Fruit fly (Drosophila melanogaster) Kc167 (cell line): Measurements from ENCODE around the gene EMC5.

Experiments
- Myc ChIP-seq: fragments of >200 bp; optimal IDR thresholded peaks from 2 replicates; lab custom pipeline; 2017; ENCODE audit warnings: missing external identifiers
- Sin3A ChIP-seq: fragments of >200 bp; optimal IDR thresholded peaks from 2 replicates; lab custom pipeline; 2018; ENCODE audit warnings: missing external identifiers
- h ChIP-seq: fragments of >200 bp; optimal IDR thresholded peaks from 3 replicates; lab custom pipeline; 2018; ENCODE audit warnings: missing external identifiers
- insv ChIP-seq: fragments of >200 bp; optimal IDR thresholded peaks from 3 replicates; lab custom pipeline; 2018; ENCODE audit warnings: missing external identifiers
- psq ChIP-seq: fragments of >200 bp; optimal IDR thresholded peaks from 2 replicates; lab custom pipeline; 2017; ENCODE audit warnings: missing external identifiers
- ttk ChIP-seq: sonication (Bioruptor generic); optimal IDR thresholded peaks from 2 replicates; lab custom pipeline; 2017; ENCODE audit warnings: missing external identifiers

Gene EMC5

DNA sequence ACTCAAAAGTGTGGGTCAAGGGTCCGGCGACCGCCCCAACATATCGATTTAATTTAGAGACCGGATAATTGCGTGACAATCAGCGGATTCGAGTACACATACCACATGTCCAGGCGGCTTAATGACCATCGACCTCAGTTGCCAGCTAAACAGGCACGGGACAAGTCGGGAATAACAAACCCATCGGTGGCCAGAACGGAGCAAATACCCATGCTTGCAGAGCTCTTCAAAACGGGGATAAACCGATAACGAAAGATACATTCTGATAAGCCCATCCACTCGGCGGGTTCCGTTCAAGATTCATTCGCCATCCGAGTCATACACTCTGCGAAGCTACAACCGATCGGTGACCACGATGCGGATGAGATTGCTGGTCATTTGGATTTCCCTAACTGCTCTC lies 3.2 kb downstream of the EMC5 start, which contains the start of gene CG15169:
Gene CG15169 (plus strand): TSS at position 301 of the 400 bp plus-strand sequence.
- no peak for TF ChIP-seq Sin3A (lab: Kevin White, UChicago)
- TF ChIP-seq Myc = no peak
- TF ChIP-seq psq (lab: Kevin White, UChicago) = no peak
- no peak for TF ChIP-seq insv (lab: Kevin White, UChicago)
- TF ChIP-seq ttk = no peak
- TF ChIP-seq h (lab: Kevin White, UChicago) = no peak

DNA sequence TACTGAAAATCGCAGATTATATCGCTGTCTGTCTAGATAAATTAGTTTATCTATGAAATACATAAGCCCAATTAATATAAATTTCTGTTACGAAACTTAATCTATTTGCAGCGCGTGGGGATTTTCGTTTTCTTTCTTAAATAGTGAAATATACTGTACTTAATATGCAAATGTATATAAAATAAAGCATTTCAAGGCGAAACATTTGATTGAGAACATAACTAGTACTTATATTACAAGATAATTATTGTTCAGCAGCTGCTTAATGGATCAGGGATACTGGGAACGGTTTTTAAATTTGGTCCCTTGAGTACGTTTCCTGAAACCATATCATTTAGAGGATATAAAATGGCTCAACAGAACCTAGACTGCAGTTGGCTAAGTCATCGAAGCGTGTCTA lies 4.7 kb downstream of the EMC5 start, which contains the start of gene CG46465:
Gene CG46465 (plus strand): TSS at position 301 of the 400 bp plus-strand sequence.
- no peak for TF ChIP-seq insv (lab: Kevin White, UChicago)
- no peak for TF ChIP-seq ttk
- no peak for TF ChIP-seq h (lab: Kevin White, UChicago)
- no peak for TF ChIP-seq Sin3A (lab: Kevin White, UChicago)
- no peak for TF ChIP-seq psq (lab: Kevin White, UChicago)
- no peak for TF ChIP-seq Myc

DNA sequence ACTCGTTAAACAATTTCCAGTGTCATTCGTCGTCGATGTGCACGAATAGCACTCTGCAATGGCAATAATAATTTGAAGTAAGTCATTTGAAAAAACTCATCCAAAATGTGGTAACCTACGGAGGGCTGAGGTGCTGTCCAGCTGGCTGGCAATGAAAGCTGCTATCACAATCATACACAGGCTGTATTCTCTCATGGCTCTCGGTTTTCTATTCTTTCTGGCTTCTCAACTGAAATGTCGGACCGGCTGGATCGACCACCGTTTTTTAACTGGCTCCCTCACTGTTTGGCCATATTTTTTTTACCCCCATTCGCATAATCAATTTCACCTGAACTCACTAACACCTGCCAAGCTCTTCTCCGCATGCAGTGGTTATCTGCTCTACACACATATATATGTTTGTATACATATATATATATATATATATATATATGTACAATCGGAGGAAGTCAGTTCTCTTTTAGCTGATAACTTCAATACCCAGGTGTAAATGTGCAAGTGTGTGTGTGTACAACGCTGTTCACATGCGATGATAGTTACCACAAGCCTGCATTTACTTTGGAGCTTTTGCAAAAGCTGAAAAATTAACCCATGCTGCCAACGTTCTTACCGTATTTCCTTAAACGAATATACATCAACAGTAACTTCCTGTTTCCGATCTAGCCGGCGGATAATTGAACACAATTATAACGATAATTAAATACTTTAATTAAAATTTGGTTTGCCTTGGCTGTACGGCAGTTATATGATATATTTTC lies 8.3 kb downstream of the EMC5 start, which contains the start of gene CG10650:
Gene CG10650 (minus strand): TSS at position 275 of the 758 bp plus-strand sequence.
- TF ChIP-seq h (lab: Kevin White, UChicago) (no peak), Sin3A (lab: Kevin White, UChicago) (no peak), psq (lab: Kevin White, UChicago) (no peak)

DNA sequence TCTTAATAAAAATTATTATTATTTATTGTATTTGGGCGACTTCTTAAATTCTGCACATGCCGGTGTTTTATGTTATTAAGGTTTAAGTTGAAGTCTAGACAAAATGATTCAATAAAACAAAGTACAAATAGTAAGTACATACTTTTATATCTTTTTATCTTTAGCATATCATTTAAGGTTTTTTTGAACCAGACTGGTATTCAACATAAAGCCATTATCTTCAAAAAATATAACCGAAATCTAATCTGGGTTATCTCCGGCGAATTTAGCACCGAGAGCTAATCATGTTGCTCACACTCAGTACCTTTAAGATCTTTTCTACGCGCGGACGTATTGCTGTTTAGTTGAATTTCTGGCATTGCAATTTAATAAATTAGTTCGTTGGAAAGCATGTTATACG lies 9.6 kb downstream of the EMC5 start, which contains the start of gene CG31792:
Gene CG31792 (plus strand): TSS at position 301 of the 400 bp plus-strand sequence.
- no peak for TF ChIP-seq h (lab: Kevin White, UChicago)
- TF ChIP-seq insv (lab: Kevin White, UChicago) = no peak
- TF ChIP-seq Myc = no peak
- no peak for TF ChIP-seq Sin3A (lab: Kevin White, UChicago)
- no peak for TF ChIP-seq ttk
- no peak for TF ChIP-seq psq (lab: Kevin White, UChicago)

DNA sequence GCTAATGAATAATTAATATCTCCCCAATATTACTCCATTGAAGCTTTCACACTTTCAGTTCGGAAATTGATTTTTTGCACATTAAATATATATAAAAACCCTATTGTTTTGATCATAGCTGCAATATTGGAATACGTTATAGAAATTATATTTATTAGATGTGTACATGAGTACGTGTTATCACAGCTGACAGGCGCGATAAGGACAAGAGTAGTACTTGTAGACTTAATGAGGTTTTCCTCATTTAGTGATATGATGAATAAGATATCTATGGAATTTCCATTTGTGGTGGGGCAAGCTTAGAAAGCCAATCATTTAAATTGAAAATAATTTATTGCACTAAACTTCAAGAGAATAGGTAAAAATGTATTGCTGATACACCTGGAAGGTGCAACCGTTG lies 15.0 kb downstream of the EMC5 start:
- no peak for TF ChIP-seq Myc
- no peak for TF ChIP-seq ttk
- no peak for TF ChIP-seq h (lab: Kevin White, UChicago)
- no peak for TF ChIP-seq insv (lab: Kevin White, UChicago)
- TF ChIP-seq psq (lab: Kevin White, UChicago) = no peak
- no peak for TF ChIP-seq Sin3A (lab: Kevin White, UChicago)

DNA sequence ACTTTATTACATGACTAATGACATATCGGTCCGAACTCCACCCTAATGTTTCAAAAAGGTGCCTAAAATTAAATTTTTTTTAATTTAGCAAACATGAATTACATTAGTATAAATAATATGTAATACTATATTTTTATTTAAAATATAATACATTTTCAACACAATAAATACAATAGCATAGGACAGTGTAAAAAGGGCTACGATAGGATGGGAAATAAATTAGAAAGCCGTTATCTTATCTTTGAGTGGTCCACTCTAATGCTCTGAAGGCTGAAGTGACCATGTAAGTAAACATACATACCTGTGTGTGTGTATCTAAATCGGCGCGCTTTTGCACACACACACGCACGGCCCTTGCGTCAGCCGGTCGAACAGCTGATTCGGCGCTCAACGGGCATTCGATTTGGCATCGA lies 15.5 kb downstream of the EMC5 start, which contains the start of gene CG31793:
Gene CG31793 (plus strand): TSS at position 409 of the 413 bp plus-strand sequence.
- TF ChIP-seq psq (lab: Kevin White, UChicago) = no peak
- no peak for TF ChIP-seq Sin3A (lab: Kevin White, UChicago)
- no peak for TF ChIP-seq h (lab: Kevin White, UChicago)
- no peak for TF ChIP-seq ttk
- TF ChIP-seq insv (lab: Kevin White, UChicago) = no peak
- TF ChIP-seq Myc = no peak

DNA sequence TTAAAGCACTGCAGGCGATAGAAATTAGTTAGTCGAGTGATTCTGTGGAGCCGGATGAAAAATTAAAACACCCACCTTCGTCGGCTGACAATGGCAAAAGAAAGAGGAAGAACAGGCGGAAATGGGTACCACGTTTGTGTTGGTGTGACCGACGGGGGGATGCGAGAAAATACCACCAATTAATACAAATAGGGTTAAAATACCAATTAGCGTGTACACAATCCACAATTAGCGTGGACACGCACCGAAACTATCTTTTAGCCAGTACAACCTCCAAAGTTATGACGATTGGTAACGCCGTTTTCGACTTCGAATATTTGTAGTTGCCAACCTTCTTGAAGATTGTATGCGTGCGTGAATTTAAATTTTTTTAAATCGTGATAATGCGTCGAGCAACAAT lies 21.6 kb downstream of the EMC5 start, which contains the start of gene RpL30:
Gene RpL30 (minus strand): TSS at position 177 of the 400 bp plus-strand sequence.
- TF ChIP-seq insv (lab: Kevin White, UChicago) = no peak
- TF ChIP-seq Myc = no peak
- no peak for TF ChIP-seq Sin3A (lab: Kevin White, UChicago)
- TF ChIP-seq psq (lab: Kevin White, UChicago) = no peak
- no peak for TF ChIP-seq h (lab: Kevin White, UChicago)
- no peak for TF ChIP-seq ttk

DNA sequence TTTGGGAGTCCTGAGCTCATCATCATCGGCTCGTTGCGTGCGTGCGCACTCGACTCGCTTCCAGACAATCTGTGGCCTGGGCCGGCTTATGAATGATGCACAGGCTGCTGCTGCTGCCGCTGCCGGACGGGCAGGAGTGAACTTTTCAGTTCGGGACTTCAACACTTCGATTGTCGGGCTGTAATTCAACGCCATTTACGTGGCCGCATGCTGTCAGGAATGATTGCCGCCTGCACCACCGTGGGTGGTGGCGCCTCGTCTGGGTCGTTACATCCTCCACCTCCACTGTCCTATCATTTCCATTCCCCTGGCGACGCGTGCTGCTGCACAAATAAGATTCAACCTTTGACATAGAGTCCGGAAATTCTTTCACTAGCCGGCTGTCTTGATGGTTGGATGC lies 22.5 kb downstream of the EMC5 start:
- no peak for TF ChIP-seq psq (lab: Kevin White, UChicago)
- no peak for TF ChIP-seq Myc
- TF ChIP-seq ttk = no peak
- no peak for TF ChIP-seq h (lab: Kevin White, UChicago)
- no peak for TF ChIP-seq insv (lab: Kevin White, UChicago)
- no peak for TF ChIP-seq Sin3A (lab: Kevin White, UChicago)

DNA sequence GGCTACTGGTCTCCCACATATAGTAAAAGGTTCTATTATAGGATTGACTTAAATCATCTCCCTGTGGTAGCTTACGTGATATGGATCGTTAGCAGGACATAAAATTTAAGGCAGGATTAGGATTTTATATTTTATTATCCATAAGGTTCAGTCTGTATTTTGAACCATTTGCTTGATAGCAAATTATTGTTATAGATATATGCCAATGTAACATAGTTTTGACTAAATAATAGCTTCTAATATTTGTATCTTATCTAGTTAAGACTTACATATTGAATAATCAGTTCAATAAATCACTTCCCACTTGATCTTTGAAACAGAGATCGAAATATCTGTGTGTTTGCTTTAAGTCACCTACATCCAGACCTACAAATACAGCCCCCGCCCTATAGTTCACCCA lies 23.1 kb downstream of the EMC5 start, which contains the start of gene robl37BC:
Gene robl37BC (plus strand): TSS at position 301 of the 400 bp plus-strand sequence.
- TF ChIP-seq insv (lab: Kevin White, UChicago) (no peak), h (lab: Kevin White, UChicago) (no peak), ttk (no peak), Sin3A (lab: Kevin White, UChicago) (no peak), psq (lab: Kevin White, UChicago) (no peak), Myc (no peak)

DNA sequence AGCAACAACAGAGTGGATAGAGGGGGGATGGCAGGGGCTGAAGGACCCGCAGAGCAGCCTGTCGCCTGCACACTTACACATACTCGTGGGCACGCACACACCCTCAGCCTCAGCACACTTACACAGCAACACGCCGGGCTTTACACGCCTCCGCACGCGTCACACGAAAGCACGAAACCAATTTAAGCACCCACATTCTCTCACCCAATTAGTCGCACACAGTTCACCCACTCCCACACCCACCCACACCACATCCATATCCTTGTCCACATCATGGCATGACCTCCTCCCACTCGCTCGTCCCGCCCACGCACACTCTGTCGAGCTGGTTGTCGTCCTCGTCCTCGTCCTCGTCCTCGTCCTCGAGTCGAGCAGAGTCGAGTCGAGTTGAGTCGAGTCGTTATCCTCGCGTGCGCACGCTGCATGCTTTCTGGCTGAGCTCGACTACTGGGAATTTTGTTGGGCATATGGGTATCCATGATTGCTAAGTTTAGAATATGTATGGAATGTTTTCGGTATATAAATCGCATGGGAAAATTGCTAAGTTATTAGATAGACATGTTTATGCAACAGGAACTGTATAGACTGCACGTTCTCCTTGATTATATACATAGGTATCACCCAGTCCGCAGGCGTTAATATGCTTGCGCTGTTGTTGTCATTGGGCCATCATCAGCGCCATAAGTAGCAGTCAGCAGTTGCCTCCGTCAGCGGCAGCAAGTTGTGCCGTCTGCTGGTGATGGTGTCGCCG lies 24.6 kb downstream of the EMC5 start:
- TF ChIP-seq h (lab: Kevin White, UChicago) (no peak), psq (lab: Kevin White, UChicago) (no peak), ttk (no peak), Sin3A (lab: Kevin White, UChicago) (no peak), Myc (no peak), insv (lab: Kevin White, UChicago) (no peak)

DNA sequence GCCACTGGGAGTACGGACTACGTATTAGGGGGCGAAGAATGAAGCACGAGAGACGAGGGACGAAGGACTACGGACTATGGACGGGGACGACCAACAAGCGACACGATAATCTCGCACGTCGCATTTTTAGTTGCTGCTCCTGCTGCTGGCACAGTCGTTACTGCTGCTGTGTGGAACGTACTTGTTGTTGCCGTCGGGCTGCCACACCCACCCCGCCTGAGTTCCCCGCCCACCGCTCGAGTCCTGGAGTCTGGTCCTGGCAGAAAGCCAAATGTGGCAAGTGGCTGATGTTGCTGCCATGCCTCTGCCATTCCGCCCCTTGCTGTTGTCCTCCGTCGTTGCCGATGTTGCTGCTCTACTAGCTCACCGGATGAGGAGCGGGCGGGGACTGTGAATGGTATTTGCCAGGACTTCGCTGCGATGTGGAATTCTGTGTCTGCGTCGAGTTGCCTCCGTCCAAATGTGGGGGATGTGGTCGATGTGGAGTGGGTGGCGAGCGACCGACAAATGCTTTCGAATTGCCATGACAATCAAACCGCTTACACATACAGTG lies 25.3 kb downstream of the EMC5 start:
- TF ChIP-seq Sin3A (lab: Kevin White, UChicago) (no peak), ttk (no peak), psq (lab: Kevin White, UChicago) (no peak), insv (lab: Kevin White, UChicago) (no peak), h (lab: Kevin White, UChicago) (no peak), Myc (no peak)
